Fruit fly (Drosophila melanogaster) whole organism, embryonic: ENCODE measurements around the gene CG5235.

Experiments used
- Asciz ChIP-seq: fragments of 200-800 bp; sonication (Bioruptor generic); optimal IDR thresholded peaks from 2 replicates; lab custom pipeline; 2017; ENCODE audit warnings: missing biosample characterization, mild to moderate bottlenecking, missing genetic modification characterization, missing genetic modification reagents
- B-H1 ChIP-seq: fragments of 200-800 bp; sonication (Bioruptor generic); IDR thresholded peaks from 3 replicates; pipeline ENCODE4 v1.3.6; 2022; ENCODE audit warnings: missing biosample characterization, missing genetic modification characterization
- Bdp1 ChIP-seq: fragments of 200-800 bp; sonication (Bioruptor generic); optimal IDR thresholded peaks from 3 replicates; lab custom pipeline; 2016; ENCODE audit warnings: missing biosample characterization, missing genetic modification characterization
- CG1024 ChIP-seq: fragments of 200-800 bp; sonication (Bioruptor generic); IDR thresholded peaks from 2 replicates; pipeline ENCODE4 v1.3.6; 2022; ENCODE audit warnings: missing biosample characterization, missing genetic modification characterization
- CG10979 ChIP-seq: fragments of 200-800 bp; sonication (Bioruptor generic); optimal IDR thresholded peaks from 2 replicates; lab custom pipeline; 2018; ENCODE audit warnings: missing biosample characterization, mild to moderate bottlenecking, missing genetic modification characterization, moderate library complexity
- CG11247 ChIP-seq: fragments of 200-800 bp; sonication (Bioruptor generic); IDR thresholded peaks from 2 replicates; pipeline ENCODE4 v1.3.6; 2022; ENCODE audit warnings: missing biosample characterization, missing genetic modification characterization
- CG11456 ChIP-seq: fragments of 200-800 bp; sonication (Bioruptor generic); IDR thresholded peaks from 3 replicates; pipeline ENCODE4 v1.3.6; 2022; ENCODE audit warnings: missing biosample characterization, missing genetic modification characterization
- CG11504 ChIP-seq: fragments of 200-800 bp; sonication (Bioruptor generic); optimal IDR thresholded peaks from 3 replicates; lab custom pipeline; 2019; ENCODE audit warnings: missing biosample characterization, mild to moderate bottlenecking, missing genetic modification characterization, moderate library complexity
- CG12659 ChIP-seq: fragments of 200-800 bp; sonication (Bioruptor generic); optimal IDR thresholded peaks from 3 replicates; lab custom pipeline; 2017; ENCODE audit warnings: mild to moderate bottlenecking, missing biosample characterization, missing genetic modification reagents, missing genetic modification characterization
- CG12942 ChIP-seq: fragments of 200-800 bp; sonication (Bioruptor generic); optimal IDR thresholded peaks from 3 replicates; lab custom pipeline; 2016; ENCODE audit warnings: missing biosample characterization, missing genetic modification characterization
- CG13894 ChIP-seq: fragments of 200-800 bp; sonication (Bioruptor generic); optimal IDR thresholded peaks from 3 replicates; lab custom pipeline; 2018; ENCODE audit warnings: missing biosample characterization, mild to moderate bottlenecking, missing genetic modification characterization, moderate library complexity
- CG14014 ChIP-seq: fragments of 200-800 bp; sonication (Bioruptor generic); IDR thresholded peaks from 2 replicates; pipeline ENCODE4 v1.3.6; 2022; ENCODE audit warnings: missing biosample characterization, missing genetic modification characterization
- CG15696 ChIP-seq: fragments of 200-800 bp; sonication (Bioruptor generic); optimal IDR thresholded peaks from 2 replicates; lab custom pipeline; 2019; ENCODE audit warnings: missing biosample characterization, mild to moderate bottlenecking, missing genetic modification characterization, moderate library complexity
- CG17829 ChIP-seq: fragments of 200-800 bp; optimal IDR thresholded peaks from 2 replicates; lab custom pipeline; 2019; ENCODE audit warnings: missing biosample characterization, mild to moderate bottlenecking, missing genetic modification characterization, moderate library complexity
- CG30403 ChIP-seq: fragments of 200-800 bp; sonication (Bioruptor generic); optimal IDR thresholded peaks from 3 replicates; lab custom pipeline; 2016; ENCODE audit warnings: missing biosample characterization, missing genetic modification characterization
- CG4617 ChIP-seq: fragments of 200-800 bp; sonication (Bioruptor generic); optimal IDR thresholded peaks from 3 replicates; lab custom pipeline; 2016; ENCODE audit warnings: missing biosample characterization, missing genetic modification characterization, borderline replicate concordance
- CG5180 ChIP-seq: fragments of 200-800 bp; sonication (Bioruptor generic); optimal IDR thresholded peaks from 3 replicates; lab custom pipeline; 2017; ENCODE audit warnings: missing biosample characterization, missing genetic modification characterization, mild to moderate bottlenecking, moderate library complexity, missing genetic modification reagents
- CG7372 ChIP-seq: fragments of 200-800 bp; sonication (Bioruptor generic); IDR thresholded peaks from 2 replicates; pipeline ENCODE4 v1.3.6; 2022; ENCODE audit warnings: missing biosample characterization, missing genetic modification characterization
- CG7839 ChIP-seq: fragments of 200-800 bp; sonication (Bioruptor generic); optimal IDR thresholded peaks from 3 replicates; lab custom pipeline; 2018; ENCODE audit warnings: missing biosample characterization, mild to moderate bottlenecking, missing genetic modification characterization, moderate library complexity
- CG8388 ChIP-seq: fragments of 200-800 bp; sonication (Bioruptor generic); optimal IDR thresholded peaks from 2 replicates; lab custom pipeline; 2019; ENCODE audit warnings: missing biosample characterization, mild to moderate bottlenecking, missing genetic modification characterization, moderate library complexity
- Chrac-16 ChIP-seq: fragments of 200-800 bp; sonication (Bioruptor generic); optimal IDR thresholded peaks from 3 replicates; lab custom pipeline; 2016; ENCODE audit warnings: missing biosample characterization, missing genetic modification characterization
- D ChIP-seq, 2 experiments: fragments of 200-800 bp in 1 of 2; fragments of >200 bp in 1 of 2; sonication (Bioruptor generic) in 1 of 2; optimal IDR thresholded peaks; 2 replicates in 1 of 2; 3 replicates in 1 of 2; lab custom pipeline; 2017; ENCODE audit warnings: mild to moderate bottlenecking in 1 of 2, missing biosample characterization in 1 of 2, missing genetic modification characterization in 1 of 2, missing genetic modification reagents in 1 of 2
- Dll ChIP-seq: fragments of 200-800 bp; sonication (Bioruptor generic); IDR thresholded peaks from 4 replicates; pipeline ENCODE4 v1.3.6; 2022; ENCODE audit warnings: missing biosample characterization, missing genetic modification characterization; ENCODE audit not compliant: partially characterized antibody
- Dp ChIP-seq: fragments of 200-800 bp; sonication (Bioruptor generic); optimal IDR thresholded peaks from 2 replicates; lab custom pipeline; 2018; ENCODE audit warnings: missing biosample characterization, mild to moderate bottlenecking, missing genetic modification characterization, moderate library complexity
- Ets65A ChIP-seq: fragments of 200-800 bp; sonication (Bioruptor generic); peaks from one replicate; lab custom pipeline; 2016; ENCODE audit warnings: missing biosample characterization, missing genetic modification characterization
- Ets97D ChIP-seq: fragments of 200-800 bp; sonication (Bioruptor generic); optimal IDR thresholded peaks from 3 replicates; lab custom pipeline; 2016; ENCODE audit warnings: missing biosample characterization, missing genetic modification characterization
- HLH3B ChIP-seq: fragments of 200-800 bp; sonication (Bioruptor generic); IDR thresholded peaks from 2 replicates; pipeline ENCODE4 v1.3.6; 2022; ENCODE audit warnings: missing biosample characterization, missing genetic modification characterization
- Jarid2 ChIP-seq: fragments of 200-800 bp; sonication (Bioruptor generic); optimal IDR thresholded peaks from 3 replicates; lab custom pipeline; 2017; ENCODE audit warnings: mild to moderate bottlenecking, missing biosample characterization, missing genetic modification reagents, missing genetic modification characterization
- Meics ChIP-seq: fragments of 200-800 bp; sonication (Bioruptor generic); optimal IDR thresholded peaks from 2 replicates; lab custom pipeline; 2017; ENCODE audit warnings: missing biosample characterization, mild to moderate bottlenecking, missing genetic modification characterization
- NFAT ChIP-seq: fragments of 200-800 bp; sonication (Bioruptor generic); IDR thresholded peaks from 2 replicates; pipeline ENCODE4 v1.3.6; 2022; ENCODE audit warnings: missing biosample characterization, missing genetic modification characterization
- Side ChIP-seq: fragments of 200-800 bp; sonication (Bioruptor generic); optimal IDR thresholded peaks from 2 replicates; lab custom pipeline; 2016; ENCODE audit warnings: missing biosample characterization, missing genetic modification characterization
- Six4 ChIP-seq: fragments of 200-800 bp; sonication (Bioruptor generic); optimal IDR thresholded peaks from 2 replicates; lab custom pipeline; 2016; ENCODE audit warnings: missing biosample characterization, missing genetic modification characterization
- Spps ChIP-seq: fragments of 200-800 bp; sonication (Bioruptor generic); optimal IDR thresholded peaks from 2 replicates; lab custom pipeline; 2018; ENCODE audit warnings: missing biosample characterization, mild to moderate bottlenecking, missing genetic modification characterization
- Taf1 ChIP-seq: fragments of 200-800 bp; sonication (Bioruptor generic); IDR thresholded peaks from 2 replicates; pipeline ENCODE4 v1.3.6; 2022; ENCODE audit warnings: missing biosample characterization, missing genetic modification characterization
- al ChIP-seq: fragments of 200-800 bp; sonication (Bioruptor generic); IDR thresholded peaks from 2 replicates; pipeline ENCODE4 v1.3.6; 2022; ENCODE audit warnings: missing biosample characterization, missing genetic modification characterization
- ato ChIP-seq: fragments of 200-800 bp; sonication (Bioruptor generic); IDR thresholded peaks from 2 replicates; pipeline ENCODE4 v1.3.6; 2022; ENCODE audit warnings: missing biosample characterization, missing genetic modification characterization; ENCODE audit not compliant: partially characterized antibody
- caup ChIP-seq: fragments of 200-800 bp; sonication (Bioruptor generic); optimal IDR thresholded peaks from 3 replicates; lab custom pipeline; 2017; ENCODE audit warnings: missing biosample characterization, mild to moderate bottlenecking, missing genetic modification characterization, moderate library complexity; ENCODE audit not compliant: severe bottlenecking
- chif ChIP-seq, 2 experiments: fragments of 200-800 bp; sonication (Bioruptor generic); optimal IDR thresholded peaks; 3 replicates each; lab custom pipeline; 2016; ENCODE audit warnings: missing biosample characterization in 2 of 2, missing genetic modification characterization in 2 of 2
- dysf ChIP-seq: fragments of 200-800 bp; sonication (Bioruptor generic); IDR thresholded peaks from 3 replicates; pipeline ENCODE4 v1.3.6; 2022; ENCODE audit warnings: missing biosample characterization, missing genetic modification characterization
- ftz-f1 ChIP-seq: fragments of 200-800 bp; sonication (Bioruptor generic); optimal IDR thresholded peaks from 2 replicates; lab custom pipeline; 2016; ENCODE audit warnings: missing biosample characterization, missing genetic modification characterization
- gt ChIP-seq: fragments of 200-800 bp; sonication (Bioruptor generic); IDR thresholded peaks from 2 replicates; pipeline ENCODE4 v1.3.6; 2022; ENCODE audit warnings: missing biosample characterization, missing genetic modification characterization
- onecut ChIP-seq: fragments of 200-800 bp; sonication (Bioruptor generic); IDR thresholded peaks from 2 replicates; pipeline ENCODE4 v1.3.6; 2022; ENCODE audit warnings: missing biosample characterization, missing genetic modification characterization
- pros ChIP-seq: fragments of 200-800 bp; sonication (Bioruptor generic); optimal IDR thresholded peaks from 3 replicates; lab custom pipeline; 2019; ENCODE audit warnings: missing biosample characterization, mild to moderate bottlenecking, missing genetic modification characterization, moderate library complexity
- rib ChIP-seq: fragments of 200-800 bp; sonication (Bioruptor generic); IDR thresholded peaks from 2 replicates; pipeline ENCODE4 v1.3.6; 2022; ENCODE audit warnings: missing biosample characterization, missing genetic modification characterization
- so ChIP-seq: fragments of 200-800 bp; sonication (Bioruptor generic); IDR thresholded peaks from 3 replicates; pipeline ENCODE4 v1.3.6; 2022; ENCODE audit warnings: missing biosample characterization, missing genetic modification characterization
- sr ChIP-seq: fragments of 200-800 bp; sonication (Bioruptor generic); IDR thresholded peaks from 3 replicates; pipeline ENCODE4 v1.3.6; 2022; ENCODE audit warnings: missing biosample characterization, missing genetic modification characterization
- stc ChIP-seq: fragments of 200-800 bp; sonication (Bioruptor generic); IDR thresholded peaks from 2 replicates; pipeline ENCODE4 v1.3.6; 2022; ENCODE audit warnings: missing biosample characterization, missing genetic modification characterization
- tna ChIP-seq: fragments of 200-800 bp; sonication (Bioruptor generic); IDR thresholded peaks from 2 replicates; pipeline ENCODE4 v1.3.6; 2022; ENCODE audit warnings: missing biosample characterization, missing genetic modification characterization; ENCODE audit not compliant: partially characterized antibody
- wdn ChIP-seq: fragments of 200-800 bp; sonication (Bioruptor generic); IDR thresholded peaks from 2 replicates; pipeline ENCODE4 v1.3.6; 2022; ENCODE audit warnings: missing biosample characterization, missing genetic modification characterization

The CG5235 gene

dm6 chr3L:16087323-16087816, 2.8 kb downstream of the CG5235 start, which contains the start of gene Tasp1 (continued):
- TF ChIP-seq NFAT (GFP tag; lab: Robert Waterston, UW) (no peak; the same call in 1 of the 2 replicates), D (optimal IDR thresholded peaks at IDR 0.05; lab: Kevin White, UChicago) (no peak), D (GFP tag; optimal IDR thresholded peaks at IDR 0.05; lab: Kevin White, UChicago) (no peak), Ets97D (GFP tag; lab: Kevin White, UChicago) (no peak), Dll (GFP tag; lab: Robert Waterston, UW) (no peak; the same call in 2 of the 4 replicates), Dp (GFP tag; lab: Kevin White, UChicago) (peak; percentile 25), Jarid2 (GFP tag; lab: Kevin White, UChicago) (peak; percentile 34), onecut (GFP tag; lab: Robert Waterston, UW) (peak; percentile 54), CG11504 (tag; lab: Kevin White, UChicago) (no peak), stc (GFP tag; lab: Robert Waterston, UW) (peak; percentile 67), Taf1 (0 out of 2 replicates have a peak, but pooled peaks have one; percentile 32), Side (GFP tag; lab: Kevin White, UChicago) (peak; percentile 22), rib (peak; percentile 39; the same call in 1 of the 2 replicates), caup (GFP tag; lab: Kevin White, UChicago) (peak; percentile 48), CG13894 (tag; lab: Kevin White, UChicago) (no peak), CG17829 (tag; lab: Kevin White, UChicago) (peak; percentile 80), Meics (GFP tag; lab: Kevin White, UChicago) (peak; percentile 73), pros (GFP tag; lab: Kevin White, UChicago) (no peak), sr (GFP tag; lab: Robert Waterston, UW) (0 out of 3 replicates have a peak, but pooled peaks have one; percentile 25), CG12942 (peak; percentile 12), chif (GFP tag; optimal IDR thresholded peaks at IDR 0.05; lab: Kevin White, UChicago) (no peak), so (GFP tag; lab: Robert Waterston, UW) (peak; percentile 61; the same call in 1 of the 3 replicates), Ets65A (GFP tag; lab: Kevin White, UChicago) (peak; percentile 69), ftz-f1 (GFP tag; lab: Kevin White, UChicago) (no peak), CG5180 (no peak), CG1024 (peak; percentile 60), HLH3B (GFP tag; lab: Robert Waterston, UW) (peak; percentile 74), CG7372 (peak; percentile 43; the same call in 1 of the 2 replicates), CG10979 (tag; lab: Kevin White, UChicago) (peak; percentile 71), CG14014 (GFP tag; lab: Robert Waterston, UW) (peak; percentile 63; the same call in 1 of the 2 replicates), CG30403 (GFP tag; lab: Kevin White, UChicago) (peak; percentile 63), Bdp1 (GFP tag; lab: Kevin White, UChicago) (peak; percentile 20), tna (GFP tag; lab: Robert Waterston, UW) (no peak), CG7839 (tag; lab: Kevin White, UChicago) (peak; percentile 80), CG11247 (GFP tag; lab: Robert Waterston, UW) (peak; percentile 57; the same call in 1 of the 2 replicates), Chrac-16 (GFP tag; lab: Kevin White, UChicago) (peak; percentile 50), B-H1 (GFP tag; lab: Robert Waterston, UW) (peak; percentile 43; the same call in 1 of the 3 replicates), dysf (GFP tag; lab: Robert Waterston, UW) (peak; percentile 77; the same call in 1 of the 3 replicates), wdn (GFP tag; lab: Robert Waterston, UW) (0 out of 2 replicates have a peak, but pooled peaks have one; percentile 9), Asciz (GFP tag; lab: Kevin White, UChicago) (no peak), al (peak; percentile 52; the same call in 1 of the 2 replicates), CG11456 (no peak), CG12659 (GFP tag; lab: Kevin White, UChicago) (peak; percentile 75), gt (GFP tag; lab: Robert Waterston, UW) (no peak), ato (GFP tag; lab: Robert Waterston, UW) (peak; percentile 8; the same call in 1 of the 2 replicates), Six4 (GFP tag; lab: Kevin White, UChicago) (peak; percentile 41), Spps (tag; lab: Kevin White, UChicago) (peak; percentile 16), CG4617 (GFP tag; lab: Kevin White, UChicago) (peak; percentile 75), CG15696 (tag; lab: Kevin White, UChicago) (peak; percentile 58), CG8388 (GFP tag; lab: Kevin White, UChicago) (peak; percentile 67)
